Fruit fly (Drosophila melanogaster) whole organism, embryonic: ENCODE data around the gene lectin-37Db.

Experiments
- BtbVII ChIP-seq: fragments of 200-800 bp; sonication (Bioruptor generic); optimal IDR thresholded peaks from 3 replicates; lab custom pipeline; 2017; ENCODE audit warnings: missing biosample characterization, mild to moderate bottlenecking, missing genetic modification characterization
- CG10274 ChIP-seq: fragments of 200-800 bp; sonication (Bioruptor generic); optimal IDR thresholded peaks from 3 replicates; lab custom pipeline; 2017; ENCODE audit warnings: missing biosample characterization, mild to moderate bottlenecking, missing genetic modification characterization
- CG10462 ChIP-seq: fragments of 200-800 bp; sonication (Bioruptor generic); optimal IDR thresholded peaks from 2 replicates; lab custom pipeline; 2016; ENCODE audit warnings: missing biosample characterization, missing genetic modification characterization
- CG11504 ChIP-seq: fragments of 200-800 bp; sonication (Bioruptor generic); optimal IDR thresholded peaks from 3 replicates; lab custom pipeline; 2019; ENCODE audit warnings: missing biosample characterization, mild to moderate bottlenecking, missing genetic modification characterization, moderate library complexity
- CG13296 ChIP-seq: fragments of 200-800 bp; sonication (Bioruptor generic); optimal IDR thresholded peaks from 3 replicates; lab custom pipeline; 2018; ENCODE audit warnings: missing biosample characterization, mild to moderate bottlenecking, missing genetic modification characterization
- CG14050 ChIP-seq: fragments of 200-800 bp; sonication (Bioruptor generic); IDR thresholded peaks from 3 replicates; pipeline ENCODE4 v1.3.6; 2022; ENCODE audit warnings: missing biosample characterization, missing genetic modification characterization
- CG15269 ChIP-seq: fragments of 200-800 bp; sonication (Bioruptor generic); optimal IDR thresholded peaks from 2 replicates; lab custom pipeline; 2018; ENCODE audit warnings: missing biosample characterization, mild to moderate bottlenecking, missing genetic modification characterization, moderate library complexity
- CG15696 ChIP-seq: fragments of 200-800 bp; sonication (Bioruptor generic); optimal IDR thresholded peaks from 2 replicates; lab custom pipeline; 2019; ENCODE audit warnings: missing biosample characterization, mild to moderate bottlenecking, missing genetic modification characterization, moderate library complexity
- CG1647 ChIP-seq: fragments of 200-800 bp; sonication (Bioruptor generic); optimal IDR thresholded peaks from 3 replicates; lab custom pipeline; 2016; ENCODE audit warnings: missing biosample characterization, missing genetic modification characterization
- CG17328 ChIP-seq: fragments of 200-800 bp; sonication (Bioruptor generic); IDR thresholded peaks from 2 replicates; pipeline ENCODE4 v1.3.6; 2022; ENCODE audit warnings: missing biosample characterization, missing genetic modification characterization
- CG17912 ChIP-seq: fragments of 200-800 bp; sonication (Bioruptor generic); optimal IDR thresholded peaks from 2 replicates; lab custom pipeline; 2018; ENCODE audit warnings: missing biosample characterization, mild to moderate bottlenecking, missing genetic modification characterization
- CG2199 ChIP-seq: fragments of 200-800 bp; sonication (Bioruptor generic); IDR thresholded peaks from 3 replicates; pipeline ENCODE4 v1.3.6; 2022; ENCODE audit warnings: missing biosample characterization, missing genetic modification characterization
- CG31224 ChIP-seq: fragments of 200-800 bp; sonication (Bioruptor generic); IDR thresholded peaks from 2 replicates; pipeline ENCODE4 v1.3.6; 2022; ENCODE audit warnings: missing biosample characterization, missing genetic modification characterization
- CG4854 ChIP-seq: fragments of 200-800 bp; sonication (Bioruptor generic); optimal IDR thresholded peaks from 2 replicates; lab custom pipeline; 2016; ENCODE audit warnings: missing biosample characterization, missing genetic modification characterization, inconsistent platforms
- CG6791 ChIP-seq: fragments of 200-800 bp; sonication (Bioruptor generic); IDR thresholded peaks from 3 replicates; pipeline ENCODE4 v1.3.6; 2022; ENCODE audit warnings: missing biosample characterization, missing genetic modification characterization; ENCODE audit not compliant: partially characterized antibody
- CG7963 ChIP-seq: fragments of 200-800 bp; sonication (Bioruptor generic); IDR thresholded peaks from 3 replicates; pipeline ENCODE4 v1.3.6; 2022; ENCODE audit warnings: missing biosample characterization, missing genetic modification characterization; ENCODE audit not compliant: partially characterized antibody
- CG7987 ChIP-seq: fragments of 200-800 bp; sonication (Bioruptor generic); optimal IDR thresholded peaks from 2 replicates; lab custom pipeline; 2018; ENCODE audit warnings: missing biosample characterization, mild to moderate bottlenecking, missing genetic modification characterization, moderate library complexity
- CG9932 ChIP-seq: fragments of 200-800 bp; sonication (Bioruptor generic); IDR thresholded peaks from 2 replicates; pipeline ENCODE4 v1.3.6; 2022; ENCODE audit warnings: missing biosample characterization, missing genetic modification characterization
- CrebB ChIP-seq: fragments of 200-800 bp; sonication (Bioruptor generic); optimal IDR thresholded peaks from 3 replicates; lab custom pipeline; 2018; ENCODE audit warnings: missing biosample characterization, mild to moderate bottlenecking, missing genetic modification characterization
- Ets65A ChIP-seq: fragments of 200-800 bp; sonication (Bioruptor generic); peaks from one replicate; lab custom pipeline; 2016; ENCODE audit warnings: missing biosample characterization, missing genetic modification characterization
- Fer2 ChIP-seq: fragments of 200-800 bp; sonication (Bioruptor generic); optimal IDR thresholded peaks from 2 replicates; lab custom pipeline; 2018; ENCODE audit warnings: missing biosample characterization, mild to moderate bottlenecking, missing genetic modification characterization, moderate library complexity
- HHEX ChIP-seq: fragments of 200-800 bp; sonication (Bioruptor generic); optimal IDR thresholded peaks from 3 replicates; lab custom pipeline; 2017; ENCODE audit warnings: missing biosample characterization, mild to moderate bottlenecking, missing genetic modification characterization, missing genetic modification reagents
- Hey ChIP-seq: fragments of 200-800 bp; sonication (Bioruptor generic); optimal IDR thresholded peaks from 3 replicates; lab custom pipeline; 2018; ENCODE audit warnings: missing biosample characterization, mild to moderate bottlenecking, missing genetic modification characterization
- Med ChIP-seq: fragments of 200-800 bp; sonication (Bioruptor generic); peaks from one replicate; lab custom pipeline; 2016; ENCODE audit warnings: missing biosample characterization, missing genetic modification characterization, mild to moderate bottlenecking, inconsistent platforms, moderate library complexity
- Mrtf ChIP-seq: fragments of 200-800 bp; sonication (Bioruptor generic); IDR thresholded peaks from 3 replicates; pipeline ENCODE4 v1.3.6; 2022; ENCODE audit warnings: missing biosample characterization, missing genetic modification characterization
- Side ChIP-seq: fragments of 200-800 bp; sonication (Bioruptor generic); optimal IDR thresholded peaks from 2 replicates; lab custom pipeline; 2016; ENCODE audit warnings: missing biosample characterization, missing genetic modification characterization
- Six4 ChIP-seq: fragments of 200-800 bp; sonication (Bioruptor generic); optimal IDR thresholded peaks from 2 replicates; lab custom pipeline; 2016; ENCODE audit warnings: missing biosample characterization, missing genetic modification characterization
- ap ChIP-seq: fragments of 200-800 bp; sonication (Bioruptor generic); IDR thresholded peaks from 2 replicates; pipeline ENCODE4 v1.3.6; 2022; ENCODE audit warnings: missing biosample characterization, missing genetic modification characterization
- cato ChIP-seq: fragments of 200-800 bp; sonication (Bioruptor generic); optimal IDR thresholded peaks from 2 replicates; lab custom pipeline; 2016; ENCODE audit warnings: missing biosample characterization, missing genetic modification characterization, borderline replicate concordance
- caup ChIP-seq: fragments of 200-800 bp; sonication (Bioruptor generic); optimal IDR thresholded peaks from 3 replicates; lab custom pipeline; 2017; ENCODE audit warnings: missing biosample characterization, mild to moderate bottlenecking, missing genetic modification characterization, moderate library complexity; ENCODE audit not compliant: severe bottlenecking
- chm ChIP-seq: fragments of 200-800 bp; sonication (Bioruptor generic); IDR thresholded peaks from 2 replicates; pipeline ENCODE4 v1.3.6; 2022; ENCODE audit warnings: missing biosample characterization, missing genetic modification characterization
- danr ChIP-seq: fragments of 200-800 bp; sonication (Bioruptor generic); IDR thresholded peaks from 2 replicates; pipeline ENCODE4 v1.3.6; 2022; ENCODE audit warnings: missing biosample characterization, missing genetic modification characterization
- dimm ChIP-seq: fragments of 200-800 bp; sonication (Bioruptor generic); IDR thresholded peaks from 2 replicates; pipeline ENCODE4 v1.3.6; 2022; ENCODE audit warnings: missing biosample characterization, missing genetic modification characterization
- ewg ChIP-seq: fragments of 200-800 bp; sonication (Bioruptor generic); optimal IDR thresholded peaks from 3 replicates; lab custom pipeline; 2017; ENCODE audit warnings: mild to moderate bottlenecking, missing biosample characterization, missing genetic modification reagents, missing genetic modification characterization
- ham ChIP-seq: fragments of 200-800 bp; sonication (Bioruptor generic); IDR thresholded peaks from 2 replicates; pipeline ENCODE4 v1.3.6; 2022; ENCODE audit warnings: missing biosample characterization, missing genetic modification characterization
- hth ChIP-seq: fragments of >200 bp; optimal IDR thresholded peaks from 2 replicates; lab custom pipeline; 2017; ENCODE audit warnings: inconsistent platforms
- lov ChIP-seq, 2 experiments: fragments of 200-800 bp in 1 of 2; fragments of >200 bp in 1 of 2; sonication (Bioruptor generic) in 1 of 2; IDR thresholded peaks in 1 of 2; optimal IDR thresholded peaks in 1 of 2; 2 replicates in 1 of 2; 3 replicates in 1 of 2; pipeline versions ENCODE4 v1.3.6 to Lab custom; 2017 to 2022; ENCODE audit warnings: missing biosample characterization in 1 of 2, missing genetic modification characterization in 1 of 2
- nerfin-2 ChIP-seq: fragments of 200-800 bp; sonication (Bioruptor generic); IDR thresholded peaks from 2 replicates; pipeline ENCODE4 v1.3.6; 2022; ENCODE audit warnings: missing biosample characterization, missing genetic modification characterization; ENCODE audit not compliant: partially characterized antibody
- pb ChIP-seq: fragments of 200-800 bp; sonication (Bioruptor generic); optimal IDR thresholded peaks from 3 replicates; lab custom pipeline; 2016; ENCODE audit warnings: missing biosample characterization, missing genetic modification characterization
- pum ChIP-seq: fragments of 200-800 bp; sonication (Bioruptor generic); optimal IDR thresholded peaks from 2 replicates; lab custom pipeline; 2016; ENCODE audit warnings: missing biosample characterization, missing genetic modification characterization
- ranshi ChIP-seq: fragments of 200-800 bp; sonication (Bioruptor generic); IDR thresholded peaks from 2 replicates; pipeline ENCODE4 v1.3.6; 2022; ENCODE audit warnings: missing biosample characterization, missing genetic modification characterization
- row ChIP-seq: fragments of 200-800 bp; sonication (Bioruptor generic); IDR thresholded peaks from 3 replicates; pipeline ENCODE4 v1.3.6; 2022; ENCODE audit warnings: missing biosample characterization, missing genetic modification characterization
- sd ChIP-seq: fragments of 200-800 bp; sonication (Bioruptor generic); optimal IDR thresholded peaks from 3 replicates; lab custom pipeline; 2018; ENCODE audit warnings: missing biosample characterization, mild to moderate bottlenecking, missing genetic modification characterization, moderate library complexity
- slbo ChIP-seq: fragments of 200-800 bp; sonication (Bioruptor generic); IDR thresholded peaks from 2 replicates; pipeline ENCODE4 v1.3.6; 2022; ENCODE audit warnings: missing biosample characterization, missing genetic modification characterization
- slou ChIP-seq: fragments of 200-800 bp; sonication (Bioruptor generic); optimal IDR thresholded peaks from 3 replicates; lab custom pipeline; 2016; ENCODE audit warnings: missing biosample characterization, missing genetic modification characterization
- sna ChIP-seq: fragments of 200-800 bp; sonication (Bioruptor generic); IDR thresholded peaks from 2 replicates; pipeline ENCODE4 v1.3.6; 2022; ENCODE audit warnings: missing biosample characterization, missing genetic modification characterization; ENCODE audit not compliant: partially characterized antibody
- sr ChIP-seq: fragments of 200-800 bp; sonication (Bioruptor generic); IDR thresholded peaks from 3 replicates; pipeline ENCODE4 v1.3.6; 2022; ENCODE audit warnings: missing biosample characterization, missing genetic modification characterization
- unpg ChIP-seq: fragments of 200-800 bp; sonication (Bioruptor generic); optimal IDR thresholded peaks from 3 replicates; lab custom pipeline; 2018; ENCODE audit warnings: missing biosample characterization, mild to moderate bottlenecking, missing genetic modification characterization, moderate library complexity
- wek ChIP-seq: fragments of 200-800 bp; sonication (Bioruptor generic); optimal IDR thresholded peaks from 3 replicates; lab custom pipeline; 2018; ENCODE audit warnings: missing biosample characterization, mild to moderate bottlenecking, missing genetic modification characterization, moderate library complexity
- zfh2 ChIP-seq: fragments of 200-800 bp; sonication (Bioruptor generic); optimal IDR thresholded peaks from 2 replicates; lab custom pipeline; 2016; ENCODE audit warnings: missing biosample characterization, missing genetic modification characterization

Gene lectin-37Db

DNA sequence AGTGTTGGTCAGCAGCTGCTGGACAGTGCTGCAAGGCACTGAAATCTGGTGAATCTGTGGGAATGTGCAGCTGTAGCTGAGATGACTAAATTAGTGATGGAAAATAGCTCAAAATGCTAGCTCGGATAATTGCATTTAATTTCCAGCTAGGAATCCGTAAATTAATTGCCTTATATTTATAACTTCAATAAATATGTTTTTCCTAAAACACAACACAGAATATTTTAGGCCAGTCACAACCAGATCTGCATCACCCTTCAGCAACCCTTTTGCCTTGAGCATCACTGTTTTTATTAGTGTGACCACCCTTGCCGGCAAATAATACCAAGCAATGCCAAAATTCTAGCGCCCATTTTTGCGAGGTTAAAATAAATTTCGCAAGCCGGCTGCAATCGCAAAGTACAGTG is 25.9 kb downstream of the lectin-37Db start, which contains the start of gene Hs2st (continued):
- TF ChIP-seq CG10462 (GFP tag; lab: Kevin White, UChicago) (peak; percentile 89), sna (GFP tag; lab: Robert Waterston, UW) (no peak; the same call in 1 of the 2 replicates), Ets65A (GFP tag; lab: Kevin White, UChicago) (peak; percentile 100), CG4854 (GFP tag; lab: Kevin White, UChicago) (peak; percentile 88), CG2199 (GFP tag; lab: Robert Waterston, UW) (peak; percentile 79; the same call in 1 of the 3 replicates), sr (peak; percentile 46; the same call in 1 of the 3 replicates), pb (peak; percentile 83), Fer2 (tag; lab: Kevin White, UChicago) (peak; percentile 85), slou (GFP tag; lab: Kevin White, UChicago) (peak; percentile 93), CG11504 (tag; lab: Kevin White, UChicago) (peak; percentile 89), CG9932 (GFP tag; lab: Robert Waterston, UW) (peak; percentile 98), sd (peak; percentile 98), ranshi (GFP tag; lab: Robert Waterston, UW) (peak; percentile 96), CG17328 (peak; percentile 88), CG31224 (GFP tag; lab: Robert Waterston, UW) (peak; percentile 90), ewg (GFP tag; lab: Kevin White, UChicago) (peak; percentile 82), Mrtf (GFP tag; lab: Robert Waterston, UW) (peak; percentile 86), ap (GFP tag; lab: Robert Waterston, UW) (peak; percentile 80), pum (GFP tag; lab: Kevin White, UChicago) (peak; percentile 96), CG17912 (GFP tag; lab: Kevin White, UChicago) (peak; percentile 57), HHEX (GFP tag; lab: Kevin White, UChicago) (peak; percentile 84), CG7963 (no peak), caup (GFP tag; lab: Kevin White, UChicago) (peak; percentile 92), Six4 (GFP tag; lab: Kevin White, UChicago) (peak; percentile 90), nerfin-2 (GFP tag; lab: Robert Waterston, UW) (no peak), zfh2 (GFP tag; lab: Kevin White, UChicago) (peak; percentile 98), row (GFP tag; lab: Robert Waterston, UW) (peak; percentile 98), danr (GFP tag; lab: Robert Waterston, UW) (peak; percentile 89), dimm (0 out of 2 replicates have a peak, but pooled peaks have one; percentile 4), chm (GFP tag; lab: Robert Waterston, UW) (peak; percentile 88), CG6791 (no peak), CG10274 (GFP tag; lab: Kevin White, UChicago) (peak; percentile 66), CG7987 (GFP tag; lab: Kevin White, UChicago) (peak; percentile 87), slbo (GFP tag; lab: Robert Waterston, UW) (peak; percentile 98), cato (peak; percentile 94), CG14050 (GFP tag; lab: Robert Waterston, UW) (peak; percentile 86), Med (peak; percentile 99), BtbVII (GFP tag; lab: Kevin White, UChicago) (peak; percentile 79), CG15696 (peak; percentile 91), wek (peak; percentile 46), CrebB (tag; lab: Kevin White, UChicago) (peak; percentile 80), CG1647 (GFP tag; lab: Kevin White, UChicago) (peak; percentile 92), Side (peak; percentile 91), hth (no peak), CG13296 (GFP tag; lab: Kevin White, UChicago) (peak; percentile 84), CG15269 (tag; lab: Kevin White, UChicago) (peak; percentile 88), ham (peak; percentile 81), Hey (tag; lab: Kevin White, UChicago) (peak; percentile 77), unpg (GFP tag; lab: Kevin White, UChicago) (peak; percentile 89), lov (optimal IDR thresholded peaks at IDR 0.05; lab: Kevin White, UChicago) (no peak), lov (GFP tag; IDR thresholded peaks at IDR 0.05; lab: Robert Waterston, UW) (peak; percentile 77)
